Worm (Caenorhabditis elegans) whole organism, L4/young adult: Measurements from ENCODE around the gene C37C3.9.

Source experiments
- W03F9.2 ChIP-seq: fragments of 150-350 bp; optimal IDR thresholded peaks from 2 replicates; lab custom pipeline; 2014; ENCODE audit warnings: missing biosample characterization, missing genetic modification characterization
- dao-5 ChIP-seq: sonication (generic microtip); optimal IDR thresholded peaks from 2 replicates; lab custom pipeline; 2016; ENCODE audit warnings: missing genotype, missing genetic modification characterization, moderate library complexity, missing compliant biosample characterization
- him-1 ChIP-seq: sonication (generic microtip); optimal IDR thresholded peaks from 2 replicates; lab custom pipeline; 2016; ENCODE audit warnings: missing genotype, missing genetic modification reagents, missing genetic modification characterization, missing compliant biosample characterization

ce11 chrV:7876881-7877475 is 22.5 kb upstream of the C37C3.9 start, which contains the start of gene F40A3.3:
- TF ChIP-seq dao-5 (tag; lab: Kevin White, UChicago): no peak
- no peak for TF ChIP-seq him-1 (tag; lab: Kevin White, UChicago)
- TF ChIP-seq W03F9.2 (tag; lab: Kevin White, UChicago): peak; percentile 38
